Worm (Caenorhabditis elegans): Measurements from ENCODE around the gene srlf-13.

srlf-13 gene

ce11 chrIV:10902476-10902875 lies 6.1 kb upstream of the srlf-13 start:
- no peak for TF ChIP-seq unc-62 (GFP tag; optimal IDR thresholded peaks at IDR 0.05)

ce11 chrIV:10900083-10900482 lies 3.7 kb upstream of the srlf-13 start, which contains the start of gene srlf-30:
Gene srlf-30, plus strand, starts transcription at chrIV:10900383.
- TF ChIP-seq unc-62 (GFP tag; optimal IDR thresholded peaks at IDR 0.05): no peak

ce11 chrIV:10899091-10899490 lies 2.7 kb upstream of the srlf-13 start, which contains the start of the genes F13E9.9 and F13E9.19:
Gene F13E9.9, minus strand, starts transcription at chrIV:10899191.
Gene F13E9.19, plus strand, starts transcription at chrIV:10899406.
- no peak for TF ChIP-seq unc-62 (GFP tag; optimal IDR thresholded peaks at IDR 0.05)

- no peak for TF ChIP-seq unc-62 (GFP tag; optimal IDR thresholded peaks at IDR 0.05)
Observed at ce11 chrIV:10898160-10898559, 1.7 kb upstream of the srlf-13 start.

ce11 chrIV:10894255-10894654 lies 2.2 kb downstream of the srlf-13 start, which contains the start of gene srlf-14:
Gene srlf-14, minus strand, starts transcription at chrIV:10894355.
- no peak for TF ChIP-seq unc-62 (GFP tag; optimal IDR thresholded peaks at IDR 0.05)

- TF ChIP-seq unc-62 (GFP tag; optimal IDR thresholded peaks at IDR 0.05): no peak
Observed at ce11 chrIV:10891993-10892392, 4.4 kb downstream of the srlf-13 start, which contains the start of gene srlf-12. Gene srlf-12, minus strand, starts transcription at chrIV:10892093.

ce11 chrIV:10889820-10890462 lies 6.5 kb downstream of the srlf-13 start, which contains the start of gene F13E9.15:
Gene F13E9.15, minus strand, starts transcription at chrIV:10889870.
- no peak for TF ChIP-seq unc-62 (GFP tag; optimal IDR thresholded peaks at IDR 0.05)

ce11 chrIV:10887285-10887684 lies 9.1 kb downstream of the srlf-13 start, which contains the start of gene F13E9.16:
Gene F13E9.16, minus strand, starts transcription at chrIV:10887385.
- TF ChIP-seq unc-62 (GFP tag; optimal IDR thresholded peaks at IDR 0.05): no peak

ce11 chrIV:10885915-10886314 lies 10.5 kb downstream of the srlf-13 start, which contains the start of gene srlf-11:
Gene srlf-11, minus strand, starts transcription at chrIV:10886015.
- TF ChIP-seq unc-62 (GFP tag; optimal IDR thresholded peaks at IDR 0.05): no peak

- no peak for TF ChIP-seq unc-62 (GFP tag; optimal IDR thresholded peaks at IDR 0.05)
Observed at ce11 chrIV:10884263-10884662, 12.1 kb downstream of the srlf-13 start, which contains the start of gene F13E9.5. Gene F13E9.5, minus strand, starts transcription at chrIV:10884363.

ce11 chrIV:10881230-10881629 lies 15.2 kb downstream of the srlf-13 start, which contains the start of gene F13E9.13:
Gene F13E9.13, plus strand, starts transcription at chrIV:10881546.
- TF ChIP-seq unc-62 (GFP tag; optimal IDR thresholded peaks at IDR 0.05): no peak

ce11 chrIV:10880264-10880663 lies 16.1 kb downstream of the srlf-13 start, which contains the start of gene fipr-15:
Gene fipr-15, plus strand, starts transcription at chrIV:10880564.
- TF ChIP-seq unc-62 (GFP tag; optimal IDR thresholded peaks at IDR 0.05): no peak

ce11 chrIV:10879542-10879941 lies 16.9 kb downstream of the srlf-13 start, which contains the start of gene sdz-13:
Gene sdz-13, minus strand, starts transcription at chrIV:10879642.
- no peak for TF ChIP-seq unc-62 (GFP tag; optimal IDR thresholded peaks at IDR 0.05)

- TF ChIP-seq unc-62 (GFP tag; optimal IDR thresholded peaks at IDR 0.05): no peak
Observed at ce11 chrIV:10876844-10877243, 19.6 kb downstream of the srlf-13 start, which contains the start of gene fipr-14. Gene fipr-14, plus strand, starts transcription at chrIV:10877144.

- TF ChIP-seq unc-62 (GFP tag; optimal IDR thresholded peaks at IDR 0.05): no peak
Observed at ce11 chrIV:10874527-10874926, 21.9 kb downstream of the srlf-13 start, which contains the start of gene F13E9.12. Gene F13E9.12, minus strand, starts transcription at chrIV:10874627.

- TF ChIP-seq unc-62 (GFP tag; optimal IDR thresholded peaks at IDR 0.05): no peak
Observed at ce11 chrIV:10870158-10870557, 26.3 kb downstream of the srlf-13 start.

ce11 chrIV:10869642-10870041 lies 26.8 kb downstream of the srlf-13 start:
- TF ChIP-seq unc-62 (GFP tag; optimal IDR thresholded peaks at IDR 0.05): no peak

All from whole organism, dauer.